Worm (Caenorhabditis elegans) whole organism, late embryonic: ENCODE data around the gene bir-2.

Experiments used
- C08G9.2 ChIP-seq: sonication (generic microtip); optimal IDR thresholded peaks from 2 replicates; lab custom pipeline; 2016; ENCODE audit warnings: mild to moderate bottlenecking, missing genetic modification characterization, moderate library complexity, missing compliant biosample characterization
- C38D4.7 ChIP-seq: fragments of 200-800 bp; sonication (Bioruptor generic); optimal IDR thresholded peaks from 2 replicates; lab custom pipeline; 2018; ENCODE audit warnings: mild to moderate bottlenecking, missing genetic modification characterization, moderate library complexity, missing compliant biosample characterization
- F13H6.1 ChIP-seq: sonication (generic microtip); optimal IDR thresholded peaks from 2 replicates; lab custom pipeline; 2016; ENCODE audit warnings: missing genetic modification characterization, missing compliant biosample characterization
- K02D7.2 ChIP-seq: sonication (generic microtip); optimal IDR thresholded peaks from 2 replicates; lab custom pipeline; 2017; ENCODE audit warnings: mild to moderate bottlenecking, missing genetic modification characterization, missing compliant biosample characterization
- T23F11.4 ChIP-seq: fragments of 200-800 bp; sonication (Bioruptor generic); optimal IDR thresholded peaks from 2 replicates; lab custom pipeline; 2018; ENCODE audit warnings: mild to moderate bottlenecking, missing genetic modification characterization, missing compliant biosample characterization
- Y22D7AL.16 ChIP-seq: sonication (generic microtip); optimal IDR thresholded peaks from 2 replicates; lab custom pipeline; 2016; ENCODE audit warnings: missing genetic modification characterization, missing compliant biosample characterization
- ama-1 ChIP-seq: fragments of 150-350 bp; optimal IDR thresholded peaks from 2 replicates; lab custom pipeline; 2014
- ceh-14 ChIP-seq: sonication (generic microtip); optimal IDR thresholded peaks from 2 replicates; lab custom pipeline; 2016; ENCODE audit warnings: missing genotype, missing genetic modification characterization, missing compliant biosample characterization
- ceh-18 ChIP-seq: sonication (generic microtip); optimal IDR thresholded peaks from 2 replicates; lab custom pipeline; 2016; ENCODE audit warnings: missing genetic modification characterization, missing compliant biosample characterization
- ceh-2 ChIP-seq: sonication (generic microtip); optimal IDR thresholded peaks from 2 replicates; lab custom pipeline; 2016; ENCODE audit warnings: missing genotype, missing genetic modification characterization, missing compliant biosample characterization
- ceh-45 ChIP-seq: fragments of 200-800 bp; sonication (Bioruptor generic); IDR thresholded peaks from 2 replicates; pipeline ENCODE4 v1.3.6; 2022; ENCODE audit warnings: missing genetic modification reagents, missing genetic modification characterization, missing compliant biosample characterization
- ceh-6 ChIP-seq: fragments of 200-800 bp; sonication (Bioruptor generic); optimal IDR thresholded peaks from 2 replicates; lab custom pipeline; 2018; ENCODE audit warnings: mild to moderate bottlenecking, missing genetic modification characterization, missing compliant biosample characterization
- ceh-9 ChIP-seq: sonication (generic microtip); optimal IDR thresholded peaks from 2 replicates; lab custom pipeline; 2016; ENCODE audit warnings: mild to moderate bottlenecking, missing genetic modification characterization, inconsistent platforms, missing compliant biosample characterization
- che-1 ChIP-seq: sonication (generic microtip); optimal IDR thresholded peaks from 2 replicates; lab custom pipeline; 2016; ENCODE audit warnings: mild to moderate bottlenecking, missing genetic modification characterization, missing compliant biosample characterization
- dmd-4 ChIP-seq: sonication (generic microtip); optimal IDR thresholded peaks from 2 replicates; lab custom pipeline; 2016; ENCODE audit warnings: borderline replicate concordance, missing genetic modification characterization, missing compliant biosample characterization
- elt-2 ChIP-seq: sonication (generic microtip); optimal IDR thresholded peaks from 2 replicates; lab custom pipeline; 2016; ENCODE audit warnings: missing genetic modification reagents, missing genetic modification characterization, missing compliant biosample characterization
- ets-4 ChIP-seq: sonication (generic microtip); optimal IDR thresholded peaks from 2 replicates; lab custom pipeline; 2016; ENCODE audit warnings: missing genetic modification characterization, missing compliant biosample characterization
- fax-1 ChIP-seq: sonication (generic microtip); optimal IDR thresholded peaks from 2 replicates; lab custom pipeline; 2016; ENCODE audit warnings: missing genotype, missing genetic modification characterization, missing compliant biosample characterization
- fkh-10 ChIP-seq: fragments of 150-350 bp; optimal IDR thresholded peaks from 2 replicates; lab custom pipeline; 2014; ENCODE audit warnings: missing biosample characterization, missing genetic modification reagents, missing genetic modification characterization
- hlh-13 ChIP-seq: fragments of 200-800 bp; sonication (Bioruptor generic); optimal IDR thresholded peaks from 2 replicates; lab custom pipeline; 2018; ENCODE audit warnings: mild to moderate bottlenecking, missing genetic modification characterization, missing compliant biosample characterization
- hlh-8 ChIP-seq: sonication (generic microtip); optimal IDR thresholded peaks from 2 replicates; lab custom pipeline; 2016; ENCODE audit warnings: missing genotype, missing genetic modification characterization, missing compliant biosample characterization
- madf-2 ChIP-seq: sonication (generic microtip); optimal IDR thresholded peaks from 2 replicates; lab custom pipeline; 2017; ENCODE audit warnings: missing genetic modification characterization, missing compliant biosample characterization
- nfya-1 ChIP-seq: sonication (generic microtip); optimal IDR thresholded peaks from 2 replicates; lab custom pipeline; 2017; ENCODE audit warnings: missing genetic modification characterization, mild to moderate bottlenecking, missing compliant biosample characterization, antibody characterized with exemption, moderate library complexity
- nhr-232 ChIP-seq: sonication (generic microtip); optimal IDR thresholded peaks from 2 replicates; lab custom pipeline; 2016; ENCODE audit warnings: missing genetic modification characterization, missing compliant biosample characterization
- odd-2 ChIP-seq: sonication (generic microtip); optimal IDR thresholded peaks from 2 replicates; lab custom pipeline; 2017; ENCODE audit warnings: antibody characterized with exemption, mild to moderate bottlenecking, missing genetic modification characterization, missing compliant biosample characterization
- pag-3 ChIP-seq: sonication (generic microtip); optimal IDR thresholded peaks from 2 replicates; lab custom pipeline; 2016; ENCODE audit warnings: missing compliant biosample characterization, missing genetic modification characterization, borderline replicate concordance
- pax-1 ChIP-seq: fragments of 150-350 bp; optimal IDR thresholded peaks from 2 replicates; lab custom pipeline; 2014; ENCODE audit warnings: missing biosample characterization, missing genetic modification characterization
- pha-4 ChIP-seq: fragments of 150-350 bp; optimal IDR thresholded peaks from 2 replicates; lab custom pipeline; 2018; ENCODE audit warnings: missing biosample characterization, missing genetic modification reagents, missing genetic modification characterization
- pros-1 ChIP-seq: fragments of 150-350 bp; optimal IDR thresholded peaks from 2 replicates; lab custom pipeline; 2014; ENCODE audit warnings: missing biosample characterization, missing genetic modification reagents, missing genetic modification characterization
- ref-2 ChIP-seq: sonication (generic microtip); optimal IDR thresholded peaks from 2 replicates; lab custom pipeline; 2016; ENCODE audit warnings: missing genetic modification characterization, missing compliant biosample characterization
- rnt-1 ChIP-seq: sonication (generic microtip); optimal IDR thresholded peaks from 2 replicates; lab custom pipeline; 2016; ENCODE audit warnings: missing genetic modification characterization, missing compliant biosample characterization
- sox-2 ChIP-seq: fragments of 200-800 bp; sonication (Bioruptor generic); IDR thresholded peaks from 2 replicates; pipeline ENCODE4 v1.3.6; 2022; ENCODE audit warnings: missing genetic modification reagents, missing genetic modification characterization, missing compliant biosample characterization
- tbx-2 ChIP-seq: sonication (generic microtip); optimal IDR thresholded peaks from 2 replicates; lab custom pipeline; 2016; ENCODE audit warnings: missing genetic modification characterization, missing compliant biosample characterization
- ttx-3 ChIP-seq: sonication (generic microtip); optimal IDR thresholded peaks from 2 replicates; lab custom pipeline; 2016; ENCODE audit warnings: missing genetic modification reagents, missing genetic modification characterization, missing compliant biosample characterization
- unc-42 ChIP-seq: sonication (generic microtip); optimal IDR thresholded peaks from 2 replicates; lab custom pipeline; 2016; ENCODE audit warnings: missing genotype, missing genetic modification characterization, missing compliant biosample characterization
- unc-55 ChIP-seq: sonication (generic microtip); optimal IDR thresholded peaks from 2 replicates; lab custom pipeline; 2017; ENCODE audit warnings: missing biosample characterization, missing genetic modification reagents, missing genetic modification characterization

Gene bir-2

DNA sequence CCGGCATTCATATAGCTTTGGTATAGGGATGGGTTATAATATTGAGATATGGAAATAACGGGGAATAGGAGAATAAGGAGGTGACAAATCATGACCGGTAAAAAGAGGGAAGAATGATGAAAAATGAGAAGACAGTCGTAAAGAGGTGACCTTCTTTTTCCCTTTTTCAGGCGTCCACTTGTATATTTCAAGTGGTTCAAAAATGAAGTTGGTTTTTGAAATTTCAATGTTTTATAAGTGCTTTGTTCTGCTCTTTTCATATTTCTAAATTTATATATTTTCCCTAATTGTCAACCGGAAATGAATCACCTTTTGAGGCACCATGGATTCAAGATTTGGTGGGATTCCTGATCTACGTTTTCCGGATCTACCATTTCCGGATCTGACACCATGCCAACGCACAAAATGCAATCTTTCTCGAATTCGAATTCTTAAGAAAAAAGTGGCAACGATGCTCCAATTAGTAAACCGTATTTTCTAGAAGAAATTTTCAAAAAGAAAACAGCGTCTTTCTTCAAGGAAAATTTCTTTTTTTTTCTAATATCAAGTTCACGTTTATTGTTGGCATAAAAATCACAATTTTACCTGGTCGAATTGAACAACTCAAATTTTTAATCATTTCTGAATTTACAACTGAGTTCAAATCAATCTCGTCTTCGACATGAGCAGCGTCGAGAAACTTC is 21.0 kb downstream of the bir-2 start, which contains the start of the genes F53F4.2 and F53F4.18:
TSS of gene F53F4.2 (minus strand) at position 101 of the 683 bp plus-strand sequence.
TSS of gene F53F4.18 (plus strand) at position 633 of the 683 bp plus-strand sequence.
- no peak for TF ChIP-seq ttx-3 (tag; lab: Kevin White, UChicago)
- TF ChIP-seq sox-2: no peak
- TF ChIP-seq hlh-8: no peak
- TF ChIP-seq pax-1 (tag; lab: Kevin White, UChicago): no peak
- no peak for TF ChIP-seq ref-2 (tag; lab: Kevin White, UChicago)
- no peak for TF ChIP-seq fkh-10 (GFP tag; lab: Kevin White, UChicago)
- no peak for TF ChIP-seq tbx-2
- TF ChIP-seq C38D4.7 (GFP tag; lab: Kevin White, UChicago): no peak
- TF ChIP-seq unc-42: no peak
- TF ChIP-seq madf-2 (tag; lab: Kevin White, UChicago): no peak
- no peak for TF ChIP-seq nhr-232 (tag; lab: Kevin White, UChicago)
- no peak for TF ChIP-seq pros-1 (tag; lab: Kevin White, UChicago)
- no peak for TF ChIP-seq ceh-14 (tag; lab: Kevin White, UChicago)
- no peak for TF ChIP-seq pha-4

ce11 chrV:13591504-13592174 is 23.0 kb downstream of the bir-2 start, which contains the start of gene tbcb-1:
Gene tbcb-1 (plus strand): TSS chrV:13592124.
- TF ChIP-seq ceh-45 (GFP tag; lab: Robert Waterston, UW) (no peak), unc-55 (no peak), madf-2 (tag; lab: Kevin White, UChicago) (no peak), T23F11.4 (GFP tag; lab: Kevin White, UChicago) (no peak), che-1 (tag; lab: Kevin White, UChicago) (no peak), ceh-14 (tag; lab: Kevin White, UChicago) (no peak), K02D7.2 (tag; lab: Kevin White, UChicago) (no peak), odd-2 (tag; lab: Kevin White, UChicago) (no peak), pag-3 (tag; lab: Kevin White, UChicago) (no peak), unc-42 (no peak), ets-4 (tag; lab: Kevin White, UChicago) (no peak), dmd-4 (tag; lab: Kevin White, UChicago) (no peak), hlh-13 (GFP tag; lab: Kevin White, UChicago) (no peak), fax-1 (tag; lab: Kevin White, UChicago) (no peak)

DNA sequence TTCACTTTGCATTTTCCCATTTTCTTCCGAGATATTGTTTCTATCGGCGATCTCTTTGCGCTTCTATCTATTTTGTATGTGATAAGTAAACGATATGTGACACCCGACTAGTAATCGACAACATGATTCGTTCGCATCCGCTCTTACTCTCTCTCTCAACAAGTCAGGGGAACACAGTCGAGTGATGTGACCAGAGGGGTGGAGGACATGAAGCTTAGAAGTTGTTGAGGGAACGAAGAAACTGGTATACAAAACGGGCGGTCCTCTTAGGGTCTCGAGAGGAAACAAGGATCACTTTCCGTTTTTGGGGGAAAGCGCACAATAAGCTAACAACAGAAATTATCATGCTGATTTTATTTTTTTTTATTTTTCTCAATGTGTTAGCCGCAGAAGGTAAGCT is 24.4 kb downstream of the bir-2 start, which contains the start of gene F53F4.4:
TSS of gene F53F4.4 (plus strand) at position 301 of the 400 bp plus-strand sequence.
- TF ChIP-seq elt-2 (no peak), ceh-18 (tag; lab: Kevin White, UChicago) (no peak), F13H6.1 (tag; lab: Kevin White, UChicago) (no peak), Y22D7AL.16 (tag; lab: Kevin White, UChicago) (no peak), ceh-45 (GFP tag; lab: Robert Waterston, UW) (no peak)
- TF ChIP-seq, all 69 proteins: peak for 0

DNA sequence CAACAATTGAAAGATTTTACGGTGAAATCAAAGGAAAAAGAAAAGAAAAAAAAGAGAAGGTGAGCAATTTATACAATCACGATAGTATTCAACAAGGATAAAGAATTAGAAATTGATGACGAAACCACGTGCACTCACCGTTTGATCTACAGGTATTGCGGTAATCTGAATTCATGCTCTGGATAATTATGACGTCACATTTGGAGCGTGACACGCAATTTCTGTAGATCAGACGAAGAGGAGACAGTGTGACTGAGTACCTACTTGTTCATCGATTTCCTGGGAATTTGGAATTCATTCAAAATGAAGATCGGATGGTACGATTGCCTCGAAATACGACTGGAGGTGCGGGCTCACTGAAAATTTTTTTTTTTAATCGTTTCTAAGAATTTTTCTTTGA is 29.7 kb downstream of the bir-2 start:
- no peak for TF ChIP-seq C08G9.2 (tag; lab: Kevin White, UChicago)
- TF ChIP-seq ceh-2: no peak
- TF ChIP-seq Y22D7AL.16 (tag; lab: Kevin White, UChicago): no peak
- TF ChIP-seq nhr-232 (tag; lab: Kevin White, UChicago): no peak
- TF ChIP-seq hlh-13 (GFP tag; lab: Kevin White, UChicago): no peak
- TF ChIP-seq F13H6.1 (tag; lab: Kevin White, UChicago): no peak
- TF ChIP-seq fax-1 (tag; lab: Kevin White, UChicago): no peak
- no peak for TF ChIP-seq rnt-1 (tag; lab: Kevin White, UChicago)
- TF ChIP-seq ama-1 (lab: Kevin White, UChicago): no peak
- TF ChIP-seq ceh-9 (tag; lab: Kevin White, UChicago): no peak
- TF ChIP-seq nfya-1 (tag; lab: Kevin White, UChicago): no peak
- TF ChIP-seq ceh-6 (GFP tag; lab: Kevin White, UChicago): no peak
